Fruit fly (Drosophila melanogaster) Kc167 (cell line): Measurements from ENCODE around the gene MESR3.

Experiments
- Sin3A ChIP-seq: fragments of >200 bp; optimal IDR thresholded peaks from 2 replicates; lab custom pipeline; 2018; ENCODE audit warnings: missing external identifiers
- psq ChIP-seq: fragments of >200 bp; optimal IDR thresholded peaks from 2 replicates; lab custom pipeline; 2017; ENCODE audit warnings: missing external identifiers

DNA sequence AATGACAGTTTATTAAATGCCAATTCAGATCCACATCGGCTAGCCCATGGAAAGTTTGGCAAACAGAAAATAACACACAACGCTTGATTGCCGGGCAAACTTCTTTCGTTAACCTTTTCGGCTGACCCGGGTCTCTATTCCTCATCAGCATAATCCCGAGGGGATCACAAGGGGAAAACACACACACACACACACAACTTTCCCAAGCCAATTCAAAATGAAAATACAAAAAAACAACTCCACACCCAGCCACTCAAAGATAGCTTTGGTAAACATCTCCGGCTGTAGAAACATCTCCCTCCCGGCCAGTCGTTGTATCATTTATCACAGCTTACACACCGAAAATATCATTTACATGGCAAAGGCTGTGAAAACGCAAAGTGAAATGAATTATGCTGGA is 3.1 kb downstream of the MESR3 start:
- TF ChIP-seq Sin3A (no peak), psq (lab: Kevin White, UChicago) (no peak)
